Worm (Caenorhabditis elegans) whole organism, young adult: ENCODE measurements around the gene sulp-3.

ENCODE experiments used
- B0019.2 ChIP-seq: fragments of 200-800 bp; sonication (Bioruptor generic); conservative IDR thresholded peaks from 2 replicates; pipeline ENCODE4 v1.3.6; 2022; ENCODE audit warnings: missing genetic modification reagents, missing genetic modification characterization, missing compliant biosample characterization
- B0035.1 ChIP-seq: sonication (generic microtip); optimal IDR thresholded peaks from 2 replicates; lab custom pipeline; 2016; ENCODE audit warnings: missing genetic modification characterization, mild to moderate bottlenecking, missing compliant biosample characterization, missing genotype, missing genetic modification reagents
- B0336.3 ChIP-seq: fragments of 200-800 bp; sonication (Bioruptor generic); IDR thresholded peaks from 2 replicates; pipeline ENCODE4 v1.3.6; 2022; ENCODE audit warnings: missing genetic modification characterization, missing compliant biosample characterization
- C17E4.6 ChIP-seq: fragments of 200-800 bp; sonication (Bioruptor generic); IDR thresholded peaks from 2 replicates; pipeline ENCODE4 v1.3.6; 2022; ENCODE audit warnings: missing genetic modification reagents, missing genetic modification characterization, missing compliant biosample characterization
- D2030.7 ChIP-seq: fragments of 200-800 bp; sonication (Bioruptor generic); IDR thresholded peaks from 2 replicates; pipeline ENCODE4 v1.3.6; 2022; ENCODE audit warnings: missing genetic modification reagents, missing genetic modification characterization, missing compliant biosample characterization
- F10E7.11 ChIP-seq: sonication (generic microtip); optimal IDR thresholded peaks from 2 replicates; lab custom pipeline; 2017; ENCODE audit warnings: mild to moderate bottlenecking, missing genetic modification characterization, moderate library complexity, missing compliant biosample characterization
- F33H1.4 ChIP-seq: fragments of 200-800 bp; sonication (Bioruptor generic); IDR thresholded peaks from 2 replicates; pipeline ENCODE4 v1.3.6; 2022; ENCODE audit warnings: missing genetic modification reagents, missing genetic modification characterization, missing compliant biosample characterization
- F49E8.2 ChIP-seq: sonication (generic microtip); optimal IDR thresholded peaks from 3 replicates; lab custom pipeline; 2017; ENCODE audit warnings: missing genetic modification characterization, mild to moderate bottlenecking, missing compliant biosample characterization, antibody characterized with exemption, moderate library complexity; ENCODE audit not compliant: insufficient read depth
- F57C9.4 ChIP-seq: sonication (generic microtip); optimal IDR thresholded peaks from 2 replicates; lab custom pipeline; 2017; ENCODE audit warnings: mild to moderate bottlenecking, missing genetic modification characterization, missing compliant biosample characterization
- K11D2.4 ChIP-seq: fragments of 200-800 bp; sonication (Bioruptor generic); IDR thresholded peaks from 2 replicates; pipeline ENCODE4 v1.3.6; 2022; ENCODE audit warnings: missing genetic modification reagents, missing genetic modification characterization, missing compliant biosample characterization
- Y53F4B.3 ChIP-seq: fragments of 200-800 bp; sonication (Bioruptor generic); IDR thresholded peaks from 2 replicates; pipeline ENCODE4 v1.3.6; 2022; ENCODE audit warnings: missing genetic modification reagents, missing genetic modification characterization, missing compliant biosample characterization
- Y53G8AR.9 ChIP-seq: fragments of 200-800 bp; sonication (Bioruptor generic); conservative IDR thresholded peaks from 2 replicates; pipeline ENCODE4 v1.3.6; 2022; ENCODE audit warnings: missing genetic modification reagents, missing genetic modification characterization, missing compliant biosample characterization
- Y56A3A.18 ChIP-seq: fragments of 200-800 bp; sonication (Bioruptor generic); IDR thresholded peaks from 2 replicates; pipeline ENCODE4 v1.3.6; 2022; ENCODE audit warnings: missing genetic modification reagents, missing genetic modification characterization, missing compliant biosample characterization
- Y95B8A.8 ChIP-seq: fragments of 200-800 bp; sonication (Bioruptor generic); IDR thresholded peaks from 2 replicates; pipeline ENCODE4 v1.3.6; 2022; ENCODE audit warnings: missing genetic modification reagents, missing genetic modification characterization, missing compliant biosample characterization
- ZK185.1 ChIP-seq: sonication (generic microtip); optimal IDR thresholded peaks from 2 replicates; lab custom pipeline; 2016; ENCODE audit warnings: mild to moderate bottlenecking, missing genetic modification characterization, missing compliant biosample characterization; ENCODE audit not compliant: poor library complexity, severe bottlenecking
- akir-1 ChIP-seq: fragments of 200-800 bp; sonication (Bioruptor generic); optimal IDR thresholded peaks from 2 replicates; lab custom pipeline; 2018; ENCODE audit warnings: mild to moderate bottlenecking, missing genetic modification characterization, moderate library complexity, missing compliant biosample characterization
- attf-3 ChIP-seq: fragments of 200-800 bp; sonication (Bioruptor generic); conservative IDR thresholded peaks from 2 replicates; pipeline ENCODE4 v1.3.6; 2022; ENCODE audit warnings: missing genetic modification reagents, missing genetic modification characterization, missing compliant biosample characterization
- attf-5 ChIP-seq: fragments of 200-800 bp; sonication (Bioruptor generic); optimal IDR thresholded peaks from 2 replicates; lab custom pipeline; 2018; ENCODE audit warnings: mild to moderate bottlenecking, missing genetic modification characterization, missing compliant biosample characterization
- ceh-79 ChIP-seq: sonication (generic microtip); optimal IDR thresholded peaks from 2 replicates; lab custom pipeline; 2017; ENCODE audit warnings: mild to moderate bottlenecking, missing genetic modification characterization, missing compliant biosample characterization
- ceh-91 ChIP-seq: fragments of 200-800 bp; sonication (Bioruptor generic); IDR thresholded peaks from 2 replicates; pipeline ENCODE4 v1.3.6; 2022; ENCODE audit warnings: missing genetic modification reagents, missing genetic modification characterization, missing compliant biosample characterization
- dox-1 ChIP-seq: fragments of 200-800 bp; sonication (Bioruptor generic); IDR thresholded peaks from 2 replicates; pipeline ENCODE4 v1.3.6; 2022; ENCODE audit warnings: missing genetic modification reagents, missing genetic modification characterization, missing compliant biosample characterization
- efl-1 ChIP-seq: fragments of 150-350 bp; optimal IDR thresholded peaks from 2 replicates; lab custom pipeline; 2014; ENCODE audit warnings: missing biosample characterization, missing genetic modification reagents, missing genetic modification characterization
- egrh-3 ChIP-seq: fragments of 200-800 bp; sonication (Bioruptor generic); IDR thresholded peaks from 2 replicates; pipeline ENCODE4 v1.3.6; 2022; ENCODE audit warnings: missing genetic modification reagents, missing genetic modification characterization, missing compliant biosample characterization
- ets-4 ChIP-seq: fragments of 200-800 bp; sonication (Bioruptor generic); optimal IDR thresholded peaks from 2 replicates; lab custom pipeline; 2018; ENCODE audit warnings: mild to moderate bottlenecking, missing genetic modification characterization, missing compliant biosample characterization
- gei-17 ChIP-seq: fragments of 200-800 bp; sonication (Bioruptor generic); optimal IDR thresholded peaks from 2 replicates; lab custom pipeline; 2018; ENCODE audit warnings: mild to moderate bottlenecking, missing genetic modification characterization, missing compliant biosample characterization
- him-1 ChIP-seq: sonication (generic microtip); optimal IDR thresholded peaks from 2 replicates; lab custom pipeline; 2016; ENCODE audit warnings: missing genotype, missing genetic modification reagents, missing genetic modification characterization, missing compliant biosample characterization
- hlh-12 ChIP-seq: sonication (generic microtip); optimal IDR thresholded peaks from 2 replicates; lab custom pipeline; 2016; ENCODE audit warnings: missing genetic modification characterization, missing compliant biosample characterization
- hmg-1.2 ChIP-seq: fragments of 200-800 bp; sonication (Bioruptor generic); IDR thresholded peaks from 2 replicates; pipeline ENCODE4 v1.3.6; 2022; ENCODE audit warnings: missing genetic modification reagents, missing genetic modification characterization, missing compliant biosample characterization
- let-526 ChIP-seq: fragments of 200-800 bp; sonication (Bioruptor generic); IDR thresholded peaks from 2 replicates; pipeline ENCODE4 v1.3.6; 2022; ENCODE audit warnings: missing genetic modification reagents, missing genetic modification characterization, missing compliant biosample characterization
- lin-54 ChIP-seq: fragments of 200-800 bp; sonication (Bioruptor generic); optimal IDR thresholded peaks from 2 replicates; lab custom pipeline; 2018; ENCODE audit warnings: mild to moderate bottlenecking, missing genetic modification characterization, missing compliant biosample characterization
- lsl-1 ChIP-seq: fragments of 200-800 bp; sonication (Bioruptor generic); optimal IDR thresholded peaks from 2 replicates; lab custom pipeline; 2018; ENCODE audit warnings: mild to moderate bottlenecking, missing genetic modification characterization, moderate library complexity, missing compliant biosample characterization
- lsy-27 ChIP-seq: sonication (generic microtip); optimal IDR thresholded peaks from 2 replicates; lab custom pipeline; 2017; ENCODE audit warnings: missing genetic modification characterization, mild to moderate bottlenecking, missing compliant biosample characterization, antibody characterized with exemption, missing genotype, borderline replicate concordance; ENCODE audit not compliant: insufficient read depth
- madf-6 ChIP-seq: fragments of 200-800 bp; sonication (Bioruptor generic); IDR thresholded peaks from 2 replicates; pipeline ENCODE4 v1.3.6; 2022; ENCODE audit warnings: missing genetic modification reagents, missing genetic modification characterization, missing compliant biosample characterization
- mcd-1 ChIP-seq: fragments of 200-800 bp; sonication (Bioruptor generic); IDR thresholded peaks from 2 replicates; pipeline ENCODE4 v1.3.6; 2022; ENCODE audit warnings: missing genetic modification reagents, missing genetic modification characterization, missing compliant biosample characterization
- mxl-1 ChIP-seq: sonication (generic microtip); optimal IDR thresholded peaks from 2 replicates; lab custom pipeline; 2016; ENCODE audit warnings: missing genetic modification characterization, missing compliant biosample characterization
- nfyb-1 ChIP-seq: fragments of 200-800 bp; sonication (Bioruptor generic); IDR thresholded peaks from 2 replicates; pipeline ENCODE4 v1.3.6; 2022; ENCODE audit warnings: missing genetic modification reagents, missing genetic modification characterization, missing compliant biosample characterization
- nhr-80 ChIP-seq: sonication (generic microtip); optimal IDR thresholded peaks from 2 replicates; lab custom pipeline; 2016; ENCODE audit warnings: missing genetic modification characterization, missing compliant biosample characterization
- nhr-90 ChIP-seq: sonication (generic microtip); optimal IDR thresholded peaks from 2 replicates; lab custom pipeline; 2016; ENCODE audit warnings: missing genotype, mild to moderate bottlenecking, missing genetic modification characterization, missing compliant biosample characterization
- pbrm-1 ChIP-seq: fragments of 200-800 bp; sonication (Bioruptor generic); IDR thresholded peaks from 2 replicates; pipeline ENCODE4 v1.3.6; 2022; ENCODE audit warnings: missing genetic modification reagents, missing genetic modification characterization, missing compliant biosample characterization
- pha-4 ChIP-seq: fragments of 150-350 bp; sonication (generic microtip); optimal IDR thresholded peaks from 2 replicates; lab custom pipeline; 2014; ENCODE audit warnings: missing biosample characterization, missing genetic modification reagents, missing genetic modification characterization
- rcor-1 ChIP-seq: fragments of 200-800 bp; sonication (Bioruptor generic); IDR thresholded peaks from 2 replicates; pipeline ENCODE4 v1.3.6; 2022; ENCODE audit warnings: missing genetic modification reagents, missing genetic modification characterization, missing compliant biosample characterization
- snpc-1.1 ChIP-seq: sonication (generic microtip); optimal IDR thresholded peaks from 2 replicates; lab custom pipeline; 2017; ENCODE audit warnings: missing genetic modification characterization, mild to moderate bottlenecking, missing compliant biosample characterization, antibody characterized with exemption, moderate library complexity, missing genotype, missing genetic modification reagents; ENCODE audit not compliant: insufficient read depth
- tbp1 ChIP-seq: fragments of 200-800 bp; sonication (Bioruptor generic); optimal IDR thresholded peaks from 2 replicates; lab custom pipeline; 2018; ENCODE audit warnings: mild to moderate bottlenecking, missing genetic modification characterization, missing compliant biosample characterization
- unc-62 ChIP-seq: fragments of 150-350 bp; optimal IDR thresholded peaks from 2 replicates; lab custom pipeline; 2014; ENCODE audit warnings: missing biosample characterization, missing genetic modification reagents, missing genetic modification characterization
- ztf-18 ChIP-seq: sonication (generic microtip); optimal IDR thresholded peaks from 2 replicates; lab custom pipeline; 2016; ENCODE audit warnings: missing genotype, mild to moderate bottlenecking, missing genetic modification characterization, missing compliant biosample characterization

The sulp-3 gene

DNA sequence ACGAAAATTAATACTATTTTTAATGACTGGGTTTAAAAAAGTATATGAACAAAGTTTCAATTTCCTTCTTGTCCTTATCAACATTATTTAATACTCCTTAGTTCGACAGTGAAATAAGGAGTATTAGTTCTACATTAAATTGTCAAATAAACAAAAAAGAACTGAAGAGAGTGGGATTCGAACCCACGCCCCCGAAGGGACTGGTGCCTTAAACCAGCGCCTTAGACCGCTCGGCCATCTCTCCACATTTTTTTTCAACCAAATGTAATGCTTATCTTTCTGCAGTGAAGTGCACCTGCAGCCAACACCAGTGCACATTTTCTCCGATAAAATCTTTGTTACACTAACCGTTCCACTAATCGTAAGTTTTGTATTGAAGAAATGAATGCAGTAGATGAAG, 11.1 kb upstream of the sulp-3 start (continued):
- TF ChIP-seq D2030.7 (peak; percentile 64), Y95B8A.8 (GFP tag; lab: Robert Waterston, UW) (no peak), rcor-1 (GFP tag; lab: Robert Waterston, UW) (no peak), ztf-18 (tag; lab: Kevin White, UChicago) (peak; percentile 36), him-1 (tag; lab: Kevin White, UChicago) (peak; percentile 31), mcd-1 (GFP tag; lab: Robert Waterston, UW) (0 out of 2 replicates have a peak, but pooled peaks have one; percentile 8), F10E7.11 (tag; lab: Kevin White, UChicago) (no peak), tbp1 (GFP tag; lab: Kevin White, UChicago) (peak; percentile 89)
- TF ChIP-seq, all 124 proteins: peak for 22

DNA sequence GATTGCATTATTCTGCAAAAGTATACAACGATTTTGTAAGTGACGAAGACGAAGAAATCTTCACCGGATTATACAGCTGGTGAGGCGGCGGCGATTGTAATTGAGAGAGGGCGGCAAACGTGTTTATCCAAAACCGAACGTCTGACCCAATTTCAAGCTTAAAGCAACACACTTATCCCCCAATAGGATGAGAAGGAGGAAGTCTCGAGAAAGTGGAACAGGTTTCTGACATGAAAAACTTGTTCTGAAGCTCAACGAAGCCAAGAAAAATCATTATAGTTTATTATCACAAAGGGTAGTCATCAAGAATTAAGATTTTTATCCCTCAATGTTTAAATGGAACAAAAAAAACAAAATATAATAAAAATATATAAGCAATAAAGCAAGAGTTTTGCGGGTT, 10.2 kb upstream of the sulp-3 start, which contains the start of gene spp-13:
TSS of gene spp-13 (minus strand) at position 143 of the 400 bp plus-strand sequence.
- TF ChIP-seq madf-6 (GFP tag; lab: Robert Waterston, UW) (no peak), B0035.1 (tag; lab: Kevin White, UChicago) (no peak), snpc-1.1 (tag; lab: Kevin White, UChicago) (no peak), dox-1 (no peak), ceh-91 (GFP tag; lab: Robert Waterston, UW) (no peak), attf-3 (GFP tag; lab: Robert Waterston, UW) (no peak), nhr-80 (no peak)

DNA sequence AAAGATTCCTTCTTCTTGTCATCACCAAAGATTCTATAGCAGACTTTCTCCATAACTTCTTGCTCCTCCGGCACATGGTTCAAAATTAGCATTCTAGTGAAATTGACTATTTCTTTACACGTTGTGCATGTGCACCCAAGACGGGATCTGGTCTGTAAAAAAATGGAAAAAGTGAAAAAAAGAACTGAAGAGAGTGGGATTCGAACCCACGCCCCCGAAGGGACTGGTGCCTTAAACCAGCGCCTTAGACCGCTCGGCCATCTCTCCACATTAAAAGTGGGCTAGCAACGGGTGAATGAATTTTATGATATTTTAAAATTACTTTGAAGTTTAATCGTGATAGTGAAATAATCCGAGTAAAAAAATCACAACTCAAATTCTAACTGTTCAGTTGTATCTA, 9.6 kb upstream of the sulp-3 start:
- TF ChIP-seq lsy-27: no peak
- TF ChIP-seq pbrm-1: peak; percentile 67; the same call in 1 of the 2 replicates
- peak; percentile 33; the same call in 1 of the 2 replicates for TF ChIP-seq hmg-1.2 (GFP tag; lab: Robert Waterston, UW)
- TF ChIP-seq let-526: no peak
- TF ChIP-seq F33H1.4 (GFP tag; lab: Robert Waterston, UW): no peak
- no peak for TF ChIP-seq F10E7.11 (tag; lab: Kevin White, UChicago)
- TF ChIP-seq F49E8.2: no peak
- TF ChIP-seq Y53F4B.3 (GFP tag; lab: Robert Waterston, UW): no peak
- TF ChIP-seq attf-5 (GFP tag; lab: Kevin White, UChicago): no peak
- TF ChIP-seq nfyb-1 (GFP tag; lab: Robert Waterston, UW): no peak
- no peak for TF ChIP-seq ceh-79 (tag; lab: Kevin White, UChicago)
- no peak for TF ChIP-seq lsl-1 (GFP tag; lab: Kevin White, UChicago)
- TF ChIP-seq nhr-90: peak; percentile 37
- TF ChIP-seq ets-4: no peak
- TF ChIP-seq C17E4.6: no peak
- no peak for TF ChIP-seq madf-6 (GFP tag; lab: Robert Waterston, UW)
- no peak for TF ChIP-seq egrh-3 (GFP tag; lab: Robert Waterston, UW)
- TF ChIP-seq K11D2.4 (GFP tag; lab: Robert Waterston, UW): no peak
- no peak for TF ChIP-seq hlh-12
- no peak for TF ChIP-seq gei-17 (GFP tag; lab: Kevin White, UChicago)
- no peak for TF ChIP-seq efl-1 (GFP tag; lab: Kevin White, UChicago)
- TF ChIP-seq unc-62: no peak
- no peak for TF ChIP-seq akir-1 (GFP tag; lab: Kevin White, UChicago)
- TF ChIP-seq Y53G8AR.9 (GFP tag; lab: Robert Waterston, UW): 0 out of 2 replicates have a peak, but pooled peaks have one; percentile 38
- TF ChIP-seq mxl-1 (tag; lab: Kevin White, UChicago): no peak
- TF ChIP-seq lin-54 (GFP tag; lab: Kevin White, UChicago): no peak
- no peak for TF ChIP-seq pha-4 (tag; lab: Kevin White, UChicago)
- no peak for TF ChIP-seq B0336.3
- TF ChIP-seq B0019.2 (GFP tag; lab: Robert Waterston, UW): no peak
- TF ChIP-seq ZK185.1 (tag; lab: Kevin White, UChicago): no peak
- 0 out of 2 replicates have a peak, but pooled peaks have one; percentile 35 for TF ChIP-seq Y56A3A.18
- TF ChIP-seq F57C9.4 (tag; lab: Kevin White, UChicago): no peak
